Worm (Caenorhabditis elegans): ENCODE results near the gene chd-3.

The chd-3 gene

DNA sequence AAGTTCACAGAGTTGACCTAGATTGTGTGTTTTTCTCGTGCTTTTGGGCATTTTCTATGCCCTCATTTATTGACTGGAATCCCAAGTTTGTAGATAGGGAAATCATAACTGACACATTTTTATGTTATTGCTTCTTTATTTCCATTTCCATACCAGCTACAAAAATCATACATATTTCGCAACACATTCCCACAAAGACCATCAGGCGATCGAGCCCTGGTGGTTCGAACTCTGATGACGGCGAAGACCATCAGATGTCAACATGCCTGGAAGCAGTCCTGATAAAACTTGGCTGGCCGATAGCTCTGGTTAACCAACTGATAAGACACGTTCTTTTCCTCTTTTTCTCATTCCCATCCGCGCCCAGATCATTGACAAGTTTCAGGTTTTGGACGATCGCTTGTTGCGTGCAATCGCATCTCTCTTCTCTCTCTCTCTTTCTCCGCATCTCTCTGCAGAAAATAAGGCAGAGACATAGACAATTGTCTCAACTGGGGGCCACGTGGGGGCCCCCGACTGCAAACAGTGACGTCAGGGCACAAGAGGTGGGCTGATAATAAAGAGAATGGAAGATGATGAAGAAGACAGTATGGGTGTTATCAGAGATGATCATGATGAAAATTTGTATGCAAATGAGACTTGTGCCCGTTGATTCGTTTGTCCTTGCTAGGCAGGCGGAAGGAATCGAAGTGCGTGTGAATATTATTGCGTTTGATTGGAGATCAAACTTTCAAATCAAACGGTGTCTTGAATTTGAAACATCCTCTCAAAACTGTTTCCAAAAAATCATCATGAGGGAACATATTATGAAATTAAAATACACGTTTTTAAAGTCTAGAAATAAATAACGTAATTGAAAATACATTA, 19.9 kb upstream of the chd-3 start (continued):
- TF ChIP-seq snu-23 (GFP tag; optimal IDR thresholded peaks at IDR 0.05) = peak; percentile 87
- peak; percentile 69 for TF ChIP-seq hpl-2 (GFP tag; optimal IDR thresholded peaks at IDR 0.05)
- TF ChIP-seq nhr-85 (tag) = peak; percentile 96
- TF ChIP-seq aha-1 (tag; optimal IDR thresholded peaks at IDR 0.05) = peak; percentile 11
- peak; percentile 63 for TF ChIP-seq skn-1 (tag; optimal IDR thresholded peaks at IDR 0.05)
- no peak for TF ChIP-seq unc-30 (tag; optimal IDR thresholded peaks at IDR 0.05)
- TF ChIP-seq xbp-1 (tag; optimal IDR thresholded peaks at IDR 0.05) = peak; percentile 77
- TF ChIP-seq aly-2 (tag; optimal IDR thresholded peaks at IDR 0.05) = no peak
- TF ChIP-seq elt-2 (tag; optimal IDR thresholded peaks at IDR 0.05) = peak; percentile 100
- TF ChIP-seq Y116A8C.19 (tag; optimal IDR thresholded peaks at IDR 0.05; ENCODE audit: borderline replicate concordance) = no peak
- peak; percentile 31 to 85 for TF ChIP-seq lin-35 (GFP tag; optimal IDR thresholded peaks at IDR 0.05)
- TF ChIP-seq pax-3 (tag; optimal IDR thresholded peaks at IDR 0.05) = peak; percentile 36
- peak; percentile 97 for TF ChIP-seq nhr-20 (tag; optimal IDR thresholded peaks at IDR 0.05)
- TF ChIP-seq lin-39 (tag; optimal IDR thresholded peaks at IDR 0.05) = peak; percentile 70
- peak; percentile 74 for TF ChIP-seq nhr-77 (tag; optimal IDR thresholded peaks at IDR 0.05)
- TF ChIP-seq mep-1 (tag; optimal IDR thresholded peaks at IDR 0.05) = peak; percentile 66
- no peak for TF ChIP-seq nhr-28 (tag; optimal IDR thresholded peaks at IDR 0.05)
- TF ChIP-seq ztf-4 (tag; optimal IDR thresholded peaks at IDR 0.05) = peak; percentile 86
- TF ChIP-seq grh-1 (GFP tag; IDR thresholded peaks at IDR 0.05) = peak; percentile 70
- no peak for TF ChIP-seq lin-15B (tag; optimal IDR thresholded peaks at IDR 0.05)
- no peak for TF ChIP-seq dsc-1 (tag; optimal IDR thresholded peaks at IDR 0.05)
- no peak for TF ChIP-seq nhr-84 (tag; optimal IDR thresholded peaks at IDR 0.05)
- TF ChIP-seq mef-2 (tag; optimal IDR thresholded peaks at IDR 0.05) = peak; percentile 74
- TF ChIP-seq ceh-90 (tag; optimal IDR thresholded peaks at IDR 0.05) = no peak
- peak; percentile 20 to 91 (median 83) for TF ChIP-seq elt-3 (tag; optimal IDR thresholded peaks at IDR 0.05)
- TF ChIP-seq sup-37 (GFP tag; optimal IDR thresholded peaks at IDR 0.05) = peak; percentile 40
- TF ChIP-seq sox-4 (tag; optimal IDR thresholded peaks at IDR 0.05) = no peak
- TF ChIP-seq lir-3 (tag; optimal IDR thresholded peaks at IDR 0.05; ENCODE audit: poor library complexity) = peak; percentile 54
- peak; percentile 95 for TF ChIP-seq nhr-90 (tag; optimal IDR thresholded peaks at IDR 0.05; ENCODE audit: poor library complexity)
- no peak for TF ChIP-seq zag-1 (tag; optimal IDR thresholded peaks at IDR 0.05)
- peak; percentile 96 for TF ChIP-seq lin-14 (GFP tag; optimal IDR thresholded peaks at IDR 0.05)
- TF ChIP-seq irx-1 (tag; optimal IDR thresholded peaks at IDR 0.05) = peak; percentile 18
- peak; percentile 98 for TF ChIP-seq nhr-71 (tag; optimal IDR thresholded peaks at IDR 0.05)
- TF ChIP-seq ets-5 (GFP tag; IDR thresholded peaks at IDR 0.05) = no peak

ce11 chrX:12869827-12870394, 17.5 kb upstream of the chd-3 start:
- no peak for TF ChIP-seq ets-5 (GFP tag; IDR thresholded peaks at IDR 0.05)
- TF ChIP-seq ceh-88 (GFP tag; IDR thresholded peaks at IDR 0.05) = no peak
- no peak for TF ChIP-seq dsc-1 (tag; optimal IDR thresholded peaks at IDR 0.05)
- no peak for TF ChIP-seq C04F5.9 (tag; optimal IDR thresholded peaks at IDR 0.05)
- TF ChIP-seq elt-2 (tag; optimal IDR thresholded peaks at IDR 0.05) = no peak
- TF ChIP-seq nhr-76 (tag; optimal IDR thresholded peaks at IDR 0.05) = no peak
- TF ChIP-seq fkh-8 (tag; optimal IDR thresholded peaks at IDR 0.05) = no peak
- TF ChIP-seq hlh-17 (GFP tag; optimal IDR thresholded peaks at IDR 0.05; ENCODE audit: borderline replicate concordance) = no peak
- no peak for TF ChIP-seq isw-1 (GFP tag; IDR thresholded peaks at IDR 0.05)
- TF ChIP-seq mef-2 (tag; optimal IDR thresholded peaks at IDR 0.05) = no peak
- TF ChIP-seq ceh-8 (GFP tag; optimal IDR thresholded peaks at IDR 0.05) = no peak
- no peak for TF ChIP-seq sup-37 (GFP tag; optimal IDR thresholded peaks at IDR 0.05)
- no peak for TF ChIP-seq fkh-4 (tag; optimal IDR thresholded peaks at IDR 0.05; ENCODE audit: borderline replicate concordance)
- TF ChIP-seq fkh-10 (GFP tag; optimal IDR thresholded peaks at IDR 0.05) = no peak
- no peak for TF ChIP-seq dpl-1 (GFP tag; optimal IDR thresholded peaks at IDR 0.05)
- no peak for TF ChIP-seq lin-13 (GFP tag; optimal IDR thresholded peaks at IDR 0.05)
- TF ChIP-seq nhr-85 (tag) = peak; percentile 7
- TF ChIP-seq efl-3 (GFP tag; optimal IDR thresholded peaks at IDR 0.05) = no peak
- no peak for TF ChIP-seq irx-1 (tag; optimal IDR thresholded peaks at IDR 0.05)
- no peak for TF ChIP-seq ztf-4 (tag; optimal IDR thresholded peaks at IDR 0.05)
- no peak for TF ChIP-seq mep-1 (tag; optimal IDR thresholded peaks at IDR 0.05)
- TF ChIP-seq fos-1 (tag; optimal IDR thresholded peaks at IDR 0.05) = no peak
- no peak for TF ChIP-seq C16A3.4 (tag; optimal IDR thresholded peaks at IDR 0.05)
- no peak for TF ChIP-seq ceh-90 (tag; optimal IDR thresholded peaks at IDR 0.05)
- TF ChIP-seq mab-9 (GFP tag; IDR thresholded peaks at IDR 0.05) = no peak
- TF ChIP-seq unc-62 (GFP tag; optimal IDR thresholded peaks at IDR 0.05) = no peak

Data from whole organism, L1 larva.